Worm (Caenorhabditis elegans): ENCODE results near the gene T05C12.11.

Gene T05C12.11

DNA sequence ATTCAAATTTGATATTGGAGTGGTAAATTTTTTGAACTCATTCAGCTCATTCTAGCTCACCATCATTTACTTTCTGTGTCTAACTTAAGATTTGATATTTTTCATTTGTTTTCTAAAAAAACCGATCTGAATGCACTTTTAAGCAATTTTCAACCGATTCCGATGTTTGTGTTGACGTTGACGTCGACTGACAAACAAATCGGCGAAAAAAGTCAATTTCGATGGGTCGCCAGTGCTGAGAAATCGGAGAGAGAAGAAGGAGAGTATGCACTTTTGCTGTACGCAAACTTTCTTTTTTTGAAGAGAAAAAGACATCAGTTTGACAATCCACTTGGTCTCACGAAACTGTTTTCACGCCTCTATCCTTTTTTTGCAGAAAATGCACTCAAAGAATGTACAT lies 44.8 kb downstream of the T05C12.11 start:
- TF ChIP-seq lin-14 (GFP tag; optimal IDR thresholded peaks at IDR 0.05), result peak; percentile 8
- TF ChIP-seq nhr-77 (tag; optimal IDR thresholded peaks at IDR 0.05), result no peak
- no peak for TF ChIP-seq efl-1 (optimal IDR thresholded peaks at IDR 0.05)
- TF ChIP-seq efl-1 (GFP tag; optimal IDR thresholded peaks at IDR 0.05 in 1 of 2), result peak in 1 of 2 experiments; percentile 86
- TF ChIP-seq efl-3 (GFP tag; optimal IDR thresholded peaks at IDR 0.05), result no peak
- TF ChIP-seq ceh-90 (tag; optimal IDR thresholded peaks at IDR 0.05), result no peak
- no peak for TF ChIP-seq pax-3 (tag; optimal IDR thresholded peaks at IDR 0.05)
- TF ChIP-seq blmp-1 (tag; optimal IDR thresholded peaks at IDR 0.05), result peak; percentile 73
- TF ChIP-seq ztf-11 (tag; optimal IDR thresholded peaks at IDR 0.05), result no peak

DNA sequence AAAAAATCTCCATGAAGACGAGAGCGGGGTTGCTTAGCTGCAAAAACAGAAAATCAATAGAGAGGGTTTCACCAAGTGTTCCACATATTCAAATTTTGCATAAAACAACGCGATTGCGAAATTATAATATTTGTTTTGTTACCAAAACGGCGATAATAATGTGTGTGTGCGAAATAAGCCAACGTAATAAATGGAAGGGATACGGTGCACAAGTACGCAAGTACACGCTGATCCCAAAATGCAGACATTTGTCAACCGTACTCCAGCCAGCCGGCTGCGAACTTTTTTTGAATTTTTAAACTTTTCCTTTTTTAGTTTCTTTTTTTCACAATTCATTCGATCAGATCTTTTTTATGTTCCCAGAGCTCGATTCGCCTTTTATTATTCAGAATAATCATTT lies 45.4 kb downstream of the T05C12.11 start, which contains the start of gene ire-1:
Gene ire-1 (minus strand): TSS at position 44 of the 400 bp plus-strand sequence.
- TF ChIP-seq hlh-4 (tag; optimal IDR thresholded peaks at IDR 0.05) (no peak), pqm-1 (tag; optimal IDR thresholded peaks at IDR 0.05) (no peak), zip-4 (GFP tag; optimal IDR thresholded peaks at IDR 0.05) (peak; percentile 15), swsn-7 (tag; optimal IDR thresholded peaks at IDR 0.05) (peak; percentile 50), mdl-1 (tag; optimal IDR thresholded peaks at IDR 0.05) (peak in 1 of 2 experiments; percentile 53), dsc-1 (tag; optimal IDR thresholded peaks at IDR 0.05) (peak; percentile 9), lin-14 (GFP tag; optimal IDR thresholded peaks at IDR 0.05) (peak; percentile 47), lin-35 (GFP tag; optimal IDR thresholded peaks at IDR 0.05) (peak; percentile 71 to 88), lsy-2 (tag; optimal IDR thresholded peaks at IDR 0.05) (peak; percentile 98 to 100), alr-1 (tag; optimal IDR thresholded peaks at IDR 0.05; ENCODE audit: borderline replicate concordance) (no peak), C04F5.9 (tag; optimal IDR thresholded peaks at IDR 0.05) (no peak), lin-15B (tag; optimal IDR thresholded peaks at IDR 0.05) (peak; percentile 37), mep-1 (tag; optimal IDR thresholded peaks at IDR 0.05) (peak; percentile 78), fos-1 (tag; optimal IDR thresholded peaks at IDR 0.05) (peak; percentile 35), fkh-8 (tag; optimal IDR thresholded peaks at IDR 0.05) (peak; percentile 48), ceh-82 (tag; optimal IDR thresholded peaks at IDR 0.05) (peak in 2 of 3 experiments; percentile 31 to 50), C16A3.4 (tag; optimal IDR thresholded peaks at IDR 0.05) (peak; percentile 81), blmp-1 (tag; optimal IDR thresholded peaks at IDR 0.05) (peak; percentile 49), tbx-2 (tag; optimal IDR thresholded peaks at IDR 0.05) (peak; percentile 26), nhr-12 (tag; optimal IDR thresholded peaks at IDR 0.05) (no peak), dpl-1 (GFP tag; optimal IDR thresholded peaks at IDR 0.05) (peak; percentile 54 to 75 (median 70)), ztf-4 (tag; optimal IDR thresholded peaks at IDR 0.05) (no peak), isw-1 (GFP tag; IDR thresholded peaks at IDR 0.05) (peak; percentile 50), ceh-88 (GFP tag; IDR thresholded peaks at IDR 0.05) (no peak), elt-3 (tag; optimal IDR thresholded peaks at IDR 0.05) (peak in 1 of 6 experiments; percentile 59), nhr-20 (tag; optimal IDR thresholded peaks at IDR 0.05) (peak; percentile 39), unc-130 (tag; optimal IDR thresholded peaks at IDR 0.05) (peak; percentile 80), jun-1 (tag; optimal IDR thresholded peaks at IDR 0.05) (peak; percentile 12), snu-23 (GFP tag; optimal IDR thresholded peaks at IDR 0.05) (peak; percentile 72), nhr-47 (tag; optimal IDR thresholded peaks at IDR 0.05) (peak; percentile 52), unc-98 (GFP tag; IDR thresholded peaks at IDR 0.05) (no peak), snpc-4 (tag; optimal IDR thresholded peaks at IDR 0.05) (peak; percentile 33), efl-3 (GFP tag; optimal IDR thresholded peaks at IDR 0.05) (no peak), efl-1 (optimal IDR thresholded peaks at IDR 0.05) (peak; percentile 52 to 69), efl-1 (GFP tag; optimal IDR thresholded peaks at IDR 0.05 in 1 of 2) (peak; percentile 70 to 95), xbp-1 (tag; optimal IDR thresholded peaks at IDR 0.05) (peak; percentile 59), pag-3 (tag; optimal IDR thresholded peaks at IDR 0.05; ENCODE audit: borderline replicate concordance, insufficient read depth) (no peak), rnt-1 (tag; optimal IDR thresholded peaks at IDR 0.05) (peak; percentile 44), pax-3 (tag; optimal IDR thresholded peaks at IDR 0.05) (no peak), F16B12.6 (tag; optimal IDR thresholded peaks at IDR 0.05) (peak; percentile 85), nhr-71 (tag; optimal IDR thresholded peaks at IDR 0.05) (peak; percentile 65), skn-1 (tag; optimal IDR thresholded peaks at IDR 0.05) (peak; percentile 80)

Measured in whole organism, L1 larva.